Fruit fly (Drosophila melanogaster) whole organism, wandering third instar larva: ENCODE measurements around the gene Scamp.

Experiments
- Abd-B ChIP-seq: fragments of >200 bp; optimal IDR thresholded peaks from 2 replicates; lab custom pipeline; 2017; ENCODE audit warnings: missing biosample characterization, missing genetic modification characterization
- Hnf4 ChIP-seq: fragments of 200-800 bp; sonication (Bioruptor generic); optimal IDR thresholded peaks from 2 replicates; lab custom pipeline; 2016; ENCODE audit warnings: missing biosample characterization, mild to moderate bottlenecking, missing genetic modification characterization
- Hr83 ChIP-seq: fragments of 200-300 bp; sonication (Bioruptor generic); optimal IDR thresholded peaks from 2 replicates; lab custom pipeline; 2016; ENCODE audit warnings: missing biosample characterization, mild to moderate bottlenecking, missing genetic modification characterization, moderate library complexity; ENCODE audit not compliant: poor library complexity, severe bottlenecking
- Mio ChIP-seq: sonication (Bioruptor generic); optimal IDR thresholded peaks from 2 replicates; lab custom pipeline; 2016; ENCODE audit warnings: missing biosample characterization, missing genetic modification characterization
- dmrt93B ChIP-seq: fragments of 200-800 bp; sonication (Bioruptor generic); optimal IDR thresholded peaks from 2 replicates; lab custom pipeline; 2018; ENCODE audit warnings: missing biosample characterization, mild to moderate bottlenecking, missing genetic modification characterization
- dsf ChIP-seq: sonication (Bioruptor generic); optimal IDR thresholded peaks from 2 replicates; lab custom pipeline; 2016; ENCODE audit warnings: missing biosample characterization, missing genetic modification characterization, borderline replicate concordance
- ey ChIP-seq: fragments of 200-800 bp; sonication (Bioruptor generic); optimal IDR thresholded peaks from 2 replicates; lab custom pipeline; 2016; ENCODE audit warnings: missing biosample characterization, missing genetic modification characterization
- jim ChIP-seq: fragments of 175-275, 200-325 bp; sonication (Bioruptor generic); optimal IDR thresholded peaks from 2 replicates; lab custom pipeline; 2016; ENCODE audit warnings: missing biosample characterization, mild to moderate bottlenecking, missing genetic modification characterization
- sv ChIP-seq: fragments of 200-800 bp; sonication (Bioruptor generic); optimal IDR thresholded peaks from 3 replicates; lab custom pipeline; 2016; ENCODE audit warnings: missing biosample characterization, missing genetic modification characterization

The Scamp gene

DNA sequence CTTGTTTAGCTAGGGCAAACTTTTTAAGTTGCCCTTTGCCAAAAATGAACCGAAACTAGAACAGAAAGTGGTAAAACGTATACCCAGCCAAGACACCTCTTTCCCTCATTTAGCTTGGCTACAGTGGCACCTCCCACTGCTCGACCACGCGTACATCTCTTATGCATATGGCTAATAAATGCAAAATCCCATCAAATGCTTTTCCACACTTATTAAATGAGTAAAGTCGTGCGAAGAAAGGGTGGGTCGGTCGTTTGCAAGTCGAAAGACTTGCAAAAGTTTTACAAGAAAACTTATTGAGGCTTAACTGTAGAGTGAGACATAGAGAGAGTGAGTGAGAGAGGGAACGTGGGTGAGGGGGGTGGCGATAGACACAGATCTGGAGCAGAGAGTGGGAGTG lies 42.9 kb downstream of the Scamp start:
- TF ChIP-seq ey (no peak), Mio (GFP tag; lab: Kevin White, UChicago) (no peak)

DNA sequence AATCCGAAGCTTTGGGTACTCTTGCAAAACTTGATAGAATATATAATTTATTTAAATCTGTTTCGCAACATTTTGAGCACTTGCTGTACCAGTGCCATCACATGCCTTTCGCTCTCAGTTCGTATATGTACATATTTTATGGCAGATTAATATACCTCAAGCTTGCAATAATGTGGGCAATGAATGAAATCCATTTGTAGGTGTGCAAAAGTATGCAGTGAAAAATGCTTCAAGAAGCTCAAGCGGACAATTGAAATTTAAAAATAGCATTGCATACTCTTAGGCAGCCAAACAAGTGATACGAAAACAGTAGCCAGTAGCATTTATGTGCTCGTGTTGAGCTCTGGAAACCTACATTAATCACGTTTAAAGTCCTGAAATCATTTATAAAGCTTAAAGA lies 47.8 kb downstream of the Scamp start:
- TF ChIP-seq sv (GFP tag; lab: Kevin White, UChicago), result no peak
- TF ChIP-seq Mio (GFP tag; lab: Kevin White, UChicago), result no peak
- no peak for TF ChIP-seq Hnf4 (GFP tag; lab: Kevin White, UChicago)
- no peak for TF ChIP-seq dsf (GFP tag; lab: Kevin White, UChicago)
- no peak for TF ChIP-seq Abd-B (GFP tag; lab: Kevin White, UChicago)
- no peak for TF ChIP-seq Hr83
- TF ChIP-seq jim (GFP tag; lab: Kevin White, UChicago), result no peak
- no peak for TF ChIP-seq dmrt93B (GFP tag; lab: Kevin White, UChicago)
- TF ChIP-seq, all 38 proteins: peak for 0
